Fruit fly (Drosophila melanogaster): ENCODE data around the gene moi.
A peak's percentile ranks its signal among the peaks of the same experiment; 100 is the strongest.

moi gene

DNA sequence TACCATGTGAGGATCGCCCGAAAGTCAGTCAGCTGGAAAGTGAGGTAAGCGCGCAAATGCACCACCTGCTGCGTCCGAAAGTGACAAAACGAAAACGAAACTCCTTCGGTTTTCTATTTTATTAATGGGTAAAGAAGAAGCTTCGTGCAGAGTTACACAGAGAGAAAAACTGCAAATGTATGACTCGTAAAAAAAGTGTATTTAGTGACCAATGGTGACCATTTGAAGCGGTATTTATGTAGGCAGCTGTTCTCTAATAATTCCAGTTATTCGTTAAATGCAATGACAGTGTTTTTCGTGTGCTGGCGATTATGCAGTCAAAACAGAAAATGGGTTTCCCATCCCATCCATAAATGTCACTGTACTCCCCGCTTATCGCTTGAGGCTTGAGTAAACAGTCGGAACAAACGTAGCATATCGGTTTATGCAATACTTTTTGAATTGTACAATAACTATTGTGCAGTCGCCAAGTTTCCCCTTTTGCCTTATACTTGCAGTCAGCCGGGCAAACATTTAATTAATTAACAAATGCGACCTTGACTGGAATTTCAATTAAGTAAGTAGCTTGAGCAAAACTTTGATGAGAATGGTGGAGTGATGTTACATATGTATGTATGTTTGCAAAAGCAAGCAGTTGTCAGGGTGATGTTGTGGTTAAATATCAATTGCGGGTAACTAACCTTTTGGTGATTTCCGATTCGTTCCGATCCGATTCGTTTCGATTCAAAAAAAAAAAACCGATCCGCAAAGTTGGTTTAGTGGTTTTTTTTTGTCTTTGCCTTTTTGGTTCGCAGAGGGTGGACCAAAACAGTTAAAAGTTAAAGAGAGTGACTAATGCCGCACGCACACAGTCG is 42.3 kb downstream of the moi start (continued):
- TF ChIP-seq CG17361 (GFP tag; IDR thresholded peaks at IDR 0.05) (0 out of 3 replicates have a peak, but pooled peaks have one; percentile 16), E2f1 (GFP tag; IDR thresholded peaks at IDR 0.05) (no peak), ranshi (GFP tag; IDR thresholded peaks at IDR 0.05) (0 out of 2 replicates have a peak, but pooled peaks have one; percentile 34), lmd (GFP tag; IDR thresholded peaks at IDR 0.05) (0 out of 2 replicates have a peak, but pooled peaks have one; percentile 10), dysf (GFP tag; IDR thresholded peaks at IDR 0.05) (no peak), lov (optimal IDR thresholded peaks at IDR 0.05) (no peak), lov (GFP tag; IDR thresholded peaks at IDR 0.05) (no peak), CG17328 (GFP tag; IDR thresholded peaks at IDR 0.05) (0 out of 2 replicates have a peak, but pooled peaks have one; percentile 27), h (optimal IDR thresholded peaks at IDR 0.05) (no peak), CG34224 (GFP tag; IDR thresholded peaks at IDR 0.05; ENCODE audit: partially characterized antibody) (no peak), slp2 (GFP tag; optimal IDR thresholded peaks at IDR 0.05) (no peak), kay (GFP tag; optimal IDR thresholded peaks at IDR 0.05) (no peak), Ssrp (tag; optimal IDR thresholded peaks at IDR 0.05) (peak; percentile 12), prd (optimal IDR thresholded peaks at IDR 0.05) (no peak), prd (GFP tag; IDR thresholded peaks at IDR 0.05) (peak; percentile 40; the same call in 1 of the 3 replicates), CG6689 (GFP tag; IDR thresholded peaks at IDR 0.05) (no peak), dimm (GFP tag; IDR thresholded peaks at IDR 0.05) (no peak), CG4328 (GFP tag; optimal IDR thresholded peaks at IDR 0.05) (no peak), ash1 (GFP tag; optimal IDR thresholded peaks at IDR 0.05) (no peak), hth (optimal IDR thresholded peaks at IDR 0.05) (no peak), ci (GFP tag; IDR thresholded peaks at IDR 0.05) (no peak), Atf-2 (GFP tag; optimal IDR thresholded peaks at IDR 0.05) (no peak), CG17385 (GFP tag; optimal IDR thresholded peaks at IDR 0.05) (peak; percentile 37), vfl (GFP tag; optimal IDR thresholded peaks at IDR 0.05) (no peak), CG11504 (tag; optimal IDR thresholded peaks at IDR 0.05) (peak; percentile 1), jumu (GFP tag; optimal IDR thresholded peaks at IDR 0.05) (peak; percentile 0), Nf-YB (GFP tag; optimal IDR thresholded peaks at IDR 0.05) (no peak), grau (tag; optimal IDR thresholded peaks at IDR 0.05) (peak; percentile 19), dm (GFP tag; optimal IDR thresholded peaks at IDR 0.05) (no peak), org-1 (GFP tag; optimal IDR thresholded peaks at IDR 0.05) (no peak), chinmo (GFP tag; IDR thresholded peaks at IDR 0.05; ENCODE audit: partially characterized antibody) (0 out of 4 replicates have a peak, but pooled peaks have one; percentile 5), CG2712 (tag; optimal IDR thresholded peaks at IDR 0.05) (peak; percentile 29), Hr39 (optimal IDR thresholded peaks at IDR 0.05) (no peak), CG10321 (GFP tag; IDR thresholded peaks at IDR 0.05) (no peak), CTCF (GFP tag; optimal IDR thresholded peaks at IDR 0.05) (no peak), fd3F (GFP tag; optimal IDR thresholded peaks at IDR 0.05) (no peak), Doc2 (GFP tag; IDR thresholded peaks at IDR 0.05) (no peak), sens (GFP tag) (peak; percentile 91), BEAF-32 (GFP tag; optimal IDR thresholded peaks at IDR 0.05) (no peak), CG1603 (tag; optimal IDR thresholded peaks at IDR 0.05) (peak; percentile 50), CG31388 (GFP tag; optimal IDR thresholded peaks at IDR 0.05) (no peak), H15 (GFP tag; IDR thresholded peaks at IDR 0.05) (0 out of 3 replicates have a peak, but pooled peaks have one; percentile 36), z (GFP tag; IDR thresholded peaks at IDR 0.05) (no peak), Xrp1 (GFP tag; IDR thresholded peaks at IDR 0.05) (peak; percentile 28; the same call in 1 of the 2 replicates), hbn (GFP tag; IDR thresholded peaks at IDR 0.05; ENCODE audit: partially characterized antibody) (no peak), CG43689 (GFP tag; IDR thresholded peaks at IDR 0.05) (no peak), Sry-β (GFP tag; optimal IDR thresholded peaks at IDR 0.05) (no peak), CG11398 (GFP tag; optimal IDR thresholded peaks at IDR 0.05) (peak; percentile 7), Pdp1 (GFP tag; optimal IDR thresholded peaks at IDR 0.05) (peak in 1 of 2 experiments; percentile 94), CG17829 (tag; optimal IDR thresholded peaks at IDR 0.05) (no peak), chif (GFP tag; optimal IDR thresholded peaks at IDR 0.05) (peak in 1 of 2 experiments; percentile 3)

Data from whole organism, embryonic.